Fruit fly (Drosophila melanogaster) whole organism, embryonic: ENCODE data around the gene gpp.

Source experiments
- Atf6 ChIP-seq: fragments of 200-800 bp; sonication (Bioruptor generic); IDR thresholded peaks from 2 replicates; pipeline ENCODE4 v1.3.6; 2022; ENCODE audit warnings: missing biosample characterization, missing genetic modification characterization
- B-H2 ChIP-seq: fragments of 200-800 bp; sonication (Bioruptor generic); optimal IDR thresholded peaks from 2 replicates; lab custom pipeline; 2018; ENCODE audit warnings: missing biosample characterization, mild to moderate bottlenecking, missing genetic modification characterization
- C15 ChIP-seq: fragments of 200-800 bp; sonication (Bioruptor generic); IDR thresholded peaks from 3 replicates; pipeline ENCODE4 v1.3.6; 2022; ENCODE audit warnings: missing biosample characterization, missing genetic modification characterization
- CG10321 ChIP-seq: fragments of 200-800 bp; sonication (Bioruptor generic); IDR thresholded peaks from 2 replicates; pipeline ENCODE4 v1.3.6; 2022; ENCODE audit warnings: missing biosample characterization, missing genetic modification characterization
- CG10979 ChIP-seq: fragments of 200-800 bp; sonication (Bioruptor generic); optimal IDR thresholded peaks from 2 replicates; lab custom pipeline; 2018; ENCODE audit warnings: missing biosample characterization, mild to moderate bottlenecking, missing genetic modification characterization, moderate library complexity
- CG11504 ChIP-seq: fragments of 200-800 bp; sonication (Bioruptor generic); optimal IDR thresholded peaks from 3 replicates; lab custom pipeline; 2019; ENCODE audit warnings: missing biosample characterization, mild to moderate bottlenecking, missing genetic modification characterization, moderate library complexity
- CG12219 ChIP-seq: fragments of 200-800 bp; sonication (Bioruptor generic); optimal IDR thresholded peaks from 3 replicates; lab custom pipeline; 2018; ENCODE audit warnings: missing biosample characterization, mild to moderate bottlenecking, missing genetic modification characterization
- CG12236 ChIP-seq: fragments of 200-800 bp; sonication (Bioruptor generic); optimal IDR thresholded peaks from 2 replicates; lab custom pipeline; 2016; ENCODE audit warnings: missing biosample characterization, missing genetic modification characterization
- CG13296 ChIP-seq: fragments of 200-800 bp; sonication (Bioruptor generic); optimal IDR thresholded peaks from 3 replicates; lab custom pipeline; 2018; ENCODE audit warnings: missing biosample characterization, mild to moderate bottlenecking, missing genetic modification characterization
- CG13894 ChIP-seq: fragments of 200-800 bp; sonication (Bioruptor generic); optimal IDR thresholded peaks from 3 replicates; lab custom pipeline; 2018; ENCODE audit warnings: missing biosample characterization, mild to moderate bottlenecking, missing genetic modification characterization, moderate library complexity
- CG15073 ChIP-seq: fragments of 200-800 bp; sonication (Bioruptor generic); optimal IDR thresholded peaks from 2 replicates; lab custom pipeline; 2016; ENCODE audit warnings: missing biosample characterization, missing genetic modification characterization
- CG17385 ChIP-seq: fragments of 200-800 bp; sonication (Bioruptor generic); optimal IDR thresholded peaks from 3 replicates; lab custom pipeline; 2018; ENCODE audit warnings: missing biosample characterization, mild to moderate bottlenecking, missing genetic modification characterization
- CG18476 ChIP-seq: fragments of 200-800 bp; sonication (Bioruptor generic); optimal IDR thresholded peaks from 2 replicates; lab custom pipeline; 2016; ENCODE audit warnings: missing biosample characterization, mild to moderate bottlenecking, missing genetic modification characterization
- CG2120 ChIP-seq: fragments of 200-800 bp; sonication (Bioruptor generic); optimal IDR thresholded peaks from 3 replicates; lab custom pipeline; 2016; ENCODE audit warnings: missing biosample characterization, missing genetic modification characterization
- CG31441 ChIP-seq: fragments of 200-800 bp; sonication (Bioruptor generic); IDR thresholded peaks from 2 replicates; pipeline ENCODE4 v1.3.6; 2022; ENCODE audit warnings: missing biosample characterization, missing genetic modification characterization
- CG6254 ChIP-seq: fragments of 200-800 bp; sonication (Bioruptor generic); optimal IDR thresholded peaks from 3 replicates; lab custom pipeline; 2017; ENCODE audit warnings: mild to moderate bottlenecking, missing biosample characterization, missing genetic modification reagents, missing genetic modification characterization
- Dfd ChIP-seq, 2 experiments: fragments of >200 bp; optimal IDR thresholded peaks; 2 replicates each; lab custom pipeline; 2017; ENCODE audit warnings: missing biosample characterization in 2 of 2, missing genetic modification characterization in 2 of 2
- E2f2 ChIP-seq: fragments of 200-800 bp; sonication (Bioruptor generic); IDR thresholded peaks from 2 replicates; pipeline ENCODE4 v1.3.6; 2022; ENCODE audit warnings: missing biosample characterization, missing genetic modification characterization
- HLHmδ ChIP-seq: fragments of 200-800 bp; sonication (Bioruptor generic); optimal IDR thresholded peaks from 2 replicates; lab custom pipeline; 2018; ENCODE audit warnings: missing biosample characterization, mild to moderate bottlenecking, missing genetic modification characterization, moderate library complexity
- Lhr ChIP-seq: fragments of 200-800 bp; sonication (Bioruptor generic); optimal IDR thresholded peaks from 3 replicates; lab custom pipeline; 2017; ENCODE audit warnings: mild to moderate bottlenecking, missing biosample characterization, missing genetic modification reagents, missing genetic modification characterization
- MBD-R2 ChIP-seq: fragments of 200-800 bp; sonication (Bioruptor generic); IDR thresholded peaks from 2 replicates; pipeline ENCODE4 v1.3.6; 2022; ENCODE audit warnings: missing biosample characterization, missing genetic modification characterization
- Med ChIP-seq: fragments of 200-800 bp; sonication (Bioruptor generic); peaks from one replicate; lab custom pipeline; 2016; ENCODE audit warnings: missing biosample characterization, missing genetic modification characterization, mild to moderate bottlenecking, inconsistent platforms, moderate library complexity
- Mes4 ChIP-seq: fragments of 200-800 bp; sonication (Bioruptor generic); optimal IDR thresholded peaks from 2 replicates; lab custom pipeline; 2016; ENCODE audit warnings: missing biosample characterization, missing genetic modification characterization
- Myb ChIP-seq: fragments of 200-800 bp; sonication (Bioruptor generic); optimal IDR thresholded peaks from 2 replicates; lab custom pipeline; 2016; ENCODE audit warnings: missing biosample characterization, missing genetic modification characterization
- NFAT ChIP-seq: fragments of 200-800 bp; sonication (Bioruptor generic); IDR thresholded peaks from 2 replicates; pipeline ENCODE4 v1.3.6; 2022; ENCODE audit warnings: missing biosample characterization, missing genetic modification characterization
- NK7.1 ChIP-seq: fragments of 200-800 bp; sonication (Bioruptor generic); optimal IDR thresholded peaks from 3 replicates; lab custom pipeline; 2016; ENCODE audit warnings: missing biosample characterization, missing genetic modification characterization
- Nf-YC ChIP-seq: fragments of 200-800 bp; optimal IDR thresholded peaks from 3 replicates; lab custom pipeline; 2019; ENCODE audit warnings: missing biosample characterization, mild to moderate bottlenecking, missing genetic modification characterization, moderate library complexity
- Pdp1 ChIP-seq, 2 experiments: fragments of 200-800 bp; sonication (Bioruptor generic); optimal IDR thresholded peaks; 3 replicates each; lab custom pipeline; 2016; ENCODE audit warnings: missing biosample characterization in 2 of 2, missing genetic modification characterization in 2 of 2, mild to moderate bottlenecking in 1 of 2, moderate library complexity in 1 of 2
- Sry-β ChIP-seq: fragments of 200-800 bp; sonication (Bioruptor generic); optimal IDR thresholded peaks from 2 replicates; lab custom pipeline; 2018; ENCODE audit warnings: missing biosample characterization, mild to moderate bottlenecking, missing genetic modification characterization, moderate library complexity
- Sry-δ ChIP-seq: fragments of 200-800 bp; sonication (Bioruptor generic); optimal IDR thresholded peaks from 2 replicates; lab custom pipeline; 2016; ENCODE audit warnings: missing biosample characterization, missing genetic modification characterization
- TFAM ChIP-seq: fragments of 200-800 bp; sonication (Bioruptor generic); optimal IDR thresholded peaks from 2 replicates; lab custom pipeline; 2017; ENCODE audit warnings: missing biosample characterization, missing genetic modification characterization, inconsistent platforms
- ato ChIP-seq: fragments of 200-800 bp; sonication (Bioruptor generic); IDR thresholded peaks from 2 replicates; pipeline ENCODE4 v1.3.6; 2022; ENCODE audit warnings: missing biosample characterization, missing genetic modification characterization; ENCODE audit not compliant: partially characterized antibody
- chinmo ChIP-seq: fragments of 200-800 bp; sonication (Bioruptor generic); IDR thresholded peaks from 4 replicates; pipeline ENCODE4 v1.3.6; 2022; ENCODE audit warnings: missing biosample characterization, missing genetic modification characterization; ENCODE audit not compliant: partially characterized antibody
- cwo ChIP-seq: fragments of 200-800 bp; sonication (Bioruptor generic); optimal IDR thresholded peaks from 3 replicates; lab custom pipeline; 2017; ENCODE audit warnings: missing biosample characterization, missing genetic modification characterization, mild to moderate bottlenecking, moderate library complexity, missing genetic modification reagents
- disco-r ChIP-seq: fragments of 200-800 bp; sonication (Bioruptor generic); optimal IDR thresholded peaks from 2 replicates; lab custom pipeline; 2016; ENCODE audit warnings: missing biosample characterization, missing genetic modification characterization
- gcm2 ChIP-seq: fragments of 200-800 bp; sonication (Bioruptor generic); optimal IDR thresholded peaks from 2 replicates; lab custom pipeline; 2016; ENCODE audit warnings: missing biosample characterization, missing genetic modification characterization
- gsb ChIP-seq: fragments of 200-800 bp; sonication (Bioruptor generic); IDR thresholded peaks from 2 replicates; pipeline ENCODE4 v1.3.6; 2022; ENCODE audit warnings: missing biosample characterization, missing genetic modification characterization
- gsb-n ChIP-seq: fragments of 200-800 bp; sonication (Bioruptor generic); optimal IDR thresholded peaks from 3 replicates; lab custom pipeline; 2018; ENCODE audit warnings: missing biosample characterization, mild to moderate bottlenecking, missing genetic modification characterization
- jumu ChIP-seq: fragments of 200-800 bp; sonication (Bioruptor generic); optimal IDR thresholded peaks from 3 replicates; lab custom pipeline; 2016; ENCODE audit warnings: missing biosample characterization, missing genetic modification characterization
- oc ChIP-seq: fragments of 200-800 bp; sonication (Bioruptor generic); optimal IDR thresholded peaks from 2 replicates; lab custom pipeline; 2018; ENCODE audit warnings: missing biosample characterization, mild to moderate bottlenecking, missing genetic modification characterization, moderate library complexity
- pb ChIP-seq: fragments of 200-800 bp; sonication (Bioruptor generic); optimal IDR thresholded peaks from 3 replicates; lab custom pipeline; 2016; ENCODE audit warnings: missing biosample characterization, missing genetic modification characterization
- sc ChIP-seq, 3 experiments: fragments of >200 bp in 2 of 3; fragments of 200-800 bp in 1 of 3; sonication (Bioruptor generic) in 1 of 3; optimal IDR thresholded peaks; 2 replicates in 2 of 3; 3 replicates in 1 of 3; lab custom pipeline; 2017; ENCODE audit warnings: mild to moderate bottlenecking in 1 of 3, missing biosample characterization in 1 of 3, missing genetic modification characterization in 1 of 3, missing genetic modification reagents in 1 of 3
- scrt ChIP-seq: fragments of 200-800 bp; sonication (Bioruptor generic); optimal IDR thresholded peaks from 2 replicates; lab custom pipeline; 2018; ENCODE audit warnings: missing biosample characterization, mild to moderate bottlenecking, missing genetic modification characterization, moderate library complexity
- slbo ChIP-seq: fragments of 200-800 bp; sonication (Bioruptor generic); IDR thresholded peaks from 2 replicates; pipeline ENCODE4 v1.3.6; 2022; ENCODE audit warnings: missing biosample characterization, missing genetic modification characterization
- sug ChIP-seq: fragments of 200-800 bp; optimal IDR thresholded peaks from 2 replicates; lab custom pipeline; 2019; ENCODE audit warnings: missing biosample characterization, mild to moderate bottlenecking, missing genetic modification characterization, moderate library complexity
- tin ChIP-seq: fragments of 200-800 bp; sonication (Bioruptor generic); optimal IDR thresholded peaks from 3 replicates; lab custom pipeline; 2016; ENCODE audit warnings: missing biosample characterization, missing genetic modification characterization
- trem ChIP-seq: fragments of 200-800 bp; optimal IDR thresholded peaks from 3 replicates; lab custom pipeline; 2019; ENCODE audit warnings: missing biosample characterization, mild to moderate bottlenecking, missing genetic modification characterization, moderate library complexity

Gene gpp

DNA sequence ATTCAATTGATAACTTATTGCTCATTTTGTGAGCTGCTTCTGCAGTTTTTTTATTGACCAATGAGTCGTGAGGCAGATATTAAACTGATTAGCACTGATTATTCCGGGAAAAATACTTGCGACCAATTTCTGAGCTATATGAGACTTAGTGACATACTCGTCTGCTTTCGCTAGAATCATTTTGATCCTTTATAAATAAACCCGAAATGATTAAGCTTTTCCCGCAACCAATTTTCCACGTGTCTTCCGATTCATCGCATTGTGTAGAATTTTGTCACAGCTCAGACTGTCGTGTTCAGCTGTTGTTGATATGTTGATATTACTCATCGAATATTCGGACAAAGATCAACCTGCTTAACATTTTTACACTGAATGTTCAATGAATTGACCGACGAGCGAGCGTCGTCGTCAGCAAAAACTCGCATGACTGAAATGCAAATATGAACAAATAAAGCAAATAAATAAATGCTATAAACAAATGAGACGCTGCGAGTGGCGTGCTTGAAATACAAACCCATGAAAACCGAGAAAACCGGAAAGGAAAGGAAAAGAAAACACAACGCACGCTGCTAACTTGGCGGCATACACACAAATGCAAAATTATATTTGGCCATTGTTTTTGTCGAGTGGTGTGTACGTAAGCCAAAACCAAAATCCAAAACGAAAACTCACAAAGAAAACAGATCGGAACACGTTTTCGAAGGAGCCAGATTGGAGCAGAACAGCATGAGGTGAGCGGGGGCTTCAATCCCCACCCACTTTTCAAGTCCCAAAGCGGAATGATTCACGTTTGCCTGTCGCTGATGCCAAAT is 5.7 kb upstream of the gpp start (continued):
- TF ChIP-seq Sry-β, result no peak
- peak; percentile 29 for TF ChIP-seq CG13894
- TF ChIP-seq B-H2 (GFP tag; lab: Kevin White, UChicago), result peak; percentile 4

DNA sequence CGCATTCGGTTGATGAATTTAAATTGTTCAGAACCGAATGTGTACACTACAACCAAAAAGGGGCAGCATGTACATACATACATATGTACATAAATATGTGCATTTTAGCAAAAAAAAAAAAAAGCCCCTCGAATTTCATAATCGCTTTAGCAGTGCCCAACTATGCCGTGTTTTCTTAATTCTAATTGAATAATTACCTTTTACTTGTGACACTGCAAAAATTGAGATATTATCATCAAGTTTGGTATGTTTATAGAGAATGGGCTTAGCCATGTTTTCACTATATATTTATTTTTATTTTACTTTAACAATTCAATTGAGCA is 5.2 kb upstream of the gpp start:
- TF ChIP-seq oc (tag; lab: Kevin White, UChicago), result no peak
- no peak for TF ChIP-seq gcm2 (GFP tag; lab: Kevin White, UChicago)
- TF ChIP-seq slbo (GFP tag; lab: Robert Waterston, UW), result 0 out of 2 replicates have a peak, but pooled peaks have one; percentile 35
- TF ChIP-seq gsb (GFP tag; lab: Robert Waterston, UW), result no peak
- no peak for TF ChIP-seq CG12236 (GFP tag; lab: Kevin White, UChicago)
- TF ChIP-seq Mes4, result no peak
- no peak for TF ChIP-seq CG13296
- TF ChIP-seq pb, result no peak
- TF ChIP-seq TFAM (GFP tag; lab: Kevin White, UChicago), result no peak
- no peak for TF ChIP-seq CG12219 (GFP tag; lab: Kevin White, UChicago)
- peak; percentile 53 for TF ChIP-seq Med
- TF ChIP-seq sc (optimal IDR thresholded peaks at IDR 0.05; lab: Kevin White, UChicago), result no peak
- no peak for TF ChIP-seq sc (GFP tag; optimal IDR thresholded peaks at IDR 0.05; lab: Kevin White, UChicago)
- TF ChIP-seq NFAT (GFP tag; lab: Robert Waterston, UW), result no peak
- TF ChIP-seq CG18476, result no peak
- peak; percentile 40 for TF ChIP-seq CG2120 (GFP tag; lab: Kevin White, UChicago)
- no peak for TF ChIP-seq NK7.1 (GFP tag; lab: Kevin White, UChicago)
- no peak for TF ChIP-seq Sry-δ (GFP tag; lab: Kevin White, UChicago)
- no peak for TF ChIP-seq ato (GFP tag; lab: Robert Waterston, UW)
- TF ChIP-seq CG11504 (tag; lab: Kevin White, UChicago), result no peak
- TF ChIP-seq trem, result no peak
- TF ChIP-seq Pdp1 (GFP tag; optimal IDR thresholded peaks at IDR 0.05; lab: Kevin White, UChicago), result no peak
- no peak for TF ChIP-seq C15 (GFP tag; lab: Robert Waterston, UW)
- TF ChIP-seq CG10321 (GFP tag; lab: Robert Waterston, UW), result no peak
- no peak for TF ChIP-seq CG15073 (GFP tag; lab: Kevin White, UChicago)

dm6 chr3R:6402522-6403171 is 4.0 kb upstream of the gpp start:
- no peak for TF ChIP-seq CG6254 (GFP tag; lab: Kevin White, UChicago)
- 0 out of 4 replicates have a peak, but pooled peaks have one; percentile 69 for TF ChIP-seq chinmo (GFP tag; lab: Robert Waterston, UW)
- TF ChIP-seq MBD-R2 (GFP tag; lab: Robert Waterston, UW), result no peak
- no peak for TF ChIP-seq gsb (GFP tag; lab: Robert Waterston, UW)
- TF ChIP-seq gsb-n (tag; lab: Kevin White, UChicago), result no peak
- no peak for TF ChIP-seq CG31441 (GFP tag; lab: Robert Waterston, UW)
- no peak for TF ChIP-seq Atf6 (GFP tag; lab: Robert Waterston, UW)
- TF ChIP-seq jumu, result no peak
- TF ChIP-seq CG10979 (tag; lab: Kevin White, UChicago), result no peak
- no peak for TF ChIP-seq Myb (GFP tag; lab: Kevin White, UChicago)
- peak; percentile 70 for TF ChIP-seq scrt
- TF ChIP-seq cwo, result peak; percentile 5
- TF ChIP-seq Lhr (GFP tag; lab: Kevin White, UChicago), result no peak
- TF ChIP-seq Nf-YC (tag; lab: Kevin White, UChicago), result no peak
- no peak for TF ChIP-seq Dfd (GFP tag; optimal IDR thresholded peaks at IDR 0.05; lab: Kevin White, UChicago)
- TF ChIP-seq HLHmδ, result no peak
- TF ChIP-seq CG17385 (GFP tag; lab: Kevin White, UChicago), result no peak
- peak; percentile 76 for TF ChIP-seq sug (tag; lab: Kevin White, UChicago)
- TF ChIP-seq E2f2 (GFP tag; lab: Robert Waterston, UW), result no peak
- no peak for TF ChIP-seq disco-r (GFP tag; lab: Kevin White, UChicago)
- no peak for TF ChIP-seq tin (GFP tag; lab: Kevin White, UChicago)
